Fruit fly (Drosophila melanogaster): ENCODE measurements around the gene daed.
A peak's percentile ranks its signal among the peaks of the same experiment; 100 is the strongest.

Gene daed

dm6 chr2L:2189100-2189499 is 27.0 kb downstream of the daed start (continued):
- TF ChIP-seq dac (GFP tag; optimal IDR thresholded peaks at IDR 0.05) = peak; percentile 51
- peak; percentile 92 for TF ChIP-seq svp (GFP tag)
- TF ChIP-seq Eip93F (GFP tag; optimal IDR thresholded peaks at IDR 0.05) = peak; percentile 35
- TF ChIP-seq fd85E (GFP tag; optimal IDR thresholded peaks at IDR 0.05) = no peak
- TF ChIP-seq CG1621 (tag; optimal IDR thresholded peaks at IDR 0.05) = peak; percentile 37
- TF ChIP-seq topi (GFP tag; optimal IDR thresholded peaks at IDR 0.05) = peak; percentile 88
- peak; percentile 42 for TF ChIP-seq CG4318 (GFP tag; optimal IDR thresholded peaks at IDR 0.05)
- peak; percentile 89 for TF ChIP-seq Hr39 (GFP tag; optimal IDR thresholded peaks at IDR 0.05)

dm6 chr2L:2187411-2187810 is 28.7 kb downstream of the daed start:
- TF ChIP-seq Eip78C (GFP tag) (no peak), svp (GFP tag) (no peak), CG31627 (GFP tag; optimal IDR thresholded peaks at IDR 0.05) (no peak), CG11762 (GFP tag; optimal IDR thresholded peaks at IDR 0.05; ENCODE audit: insufficient read depth) (no peak), achi (GFP tag; optimal IDR thresholded peaks at IDR 0.05) (no peak), CG1621 (tag; optimal IDR thresholded peaks at IDR 0.05) (no peak), CG4318 (GFP tag; optimal IDR thresholded peaks at IDR 0.05) (no peak), CG3919 (GFP tag; optimal IDR thresholded peaks at IDR 0.05) (no peak), fkh (GFP tag; optimal IDR thresholded peaks at IDR 0.05) (no peak), CG34406 (GFP tag; optimal IDR thresholded peaks at IDR 0.05) (no peak), acj6 (GFP tag; optimal IDR thresholded peaks at IDR 0.05) (no peak), CG8119 (GFP tag; IDR thresholded peaks at IDR 0.05) (no peak), CG6854 (GFP tag; optimal IDR thresholded peaks at IDR 0.05) (no peak)

dm6 chr2L:2185373-2185772 is 30.7 kb downstream of the daed start:
- TF ChIP-seq svp (GFP tag) (peak; percentile 62), CG7368 (GFP tag; optimal IDR thresholded peaks at IDR 0.05) (peak; percentile 8), Lpt (GFP tag; optimal IDR thresholded peaks at IDR 0.05) (no peak), salr (GFP tag; optimal IDR thresholded peaks at IDR 0.05) (no peak), CG6808 (GFP tag; optimal IDR thresholded peaks at IDR 0.05) (no peak), CG3919 (GFP tag; optimal IDR thresholded peaks at IDR 0.05) (peak; percentile 40), CG31627 (GFP tag; optimal IDR thresholded peaks at IDR 0.05) (peak; percentile 14), CG34406 (GFP tag; optimal IDR thresholded peaks at IDR 0.05) (peak; percentile 53), CG6854 (GFP tag; optimal IDR thresholded peaks at IDR 0.05) (no peak), CG3032 (tag; optimal IDR thresholded peaks at IDR 0.05) (no peak), CG9139 (GFP tag; optimal IDR thresholded peaks at IDR 0.05) (no peak), CG32006 (GFP tag; optimal IDR thresholded peaks at IDR 0.05) (peak; percentile 87), fd85E (GFP tag; optimal IDR thresholded peaks at IDR 0.05) (no peak), CG6163 (GFP tag; IDR thresholded peaks at IDR 0.05) (0 out of 3 replicates have a peak, but pooled peaks have one; percentile 27), acj6 (GFP tag; optimal IDR thresholded peaks at IDR 0.05) (peak; percentile 29), CG1621 (tag; optimal IDR thresholded peaks at IDR 0.05) (no peak), lz (GFP tag; optimal IDR thresholded peaks at IDR 0.05) (peak; percentile 36), spab (GFP tag; optimal IDR thresholded peaks at IDR 0.05) (no peak), Ets21C (GFP tag; optimal IDR thresholded peaks at IDR 0.05) (peak; percentile 6), CG8119 (GFP tag; IDR thresholded peaks at IDR 0.05) (peak; percentile 69), ss (GFP tag; optimal IDR thresholded peaks at IDR 0.05) (no peak), Sox15 (GFP tag; optimal IDR thresholded peaks at IDR 0.05) (no peak), CG10631 (GFP tag; optimal IDR thresholded peaks at IDR 0.05) (peak; percentile 47), Eip75B (GFP tag; optimal IDR thresholded peaks at IDR 0.05) (peak; percentile 39), Hr39 (GFP tag; optimal IDR thresholded peaks at IDR 0.05) (peak; percentile 19), fkh (GFP tag; optimal IDR thresholded peaks at IDR 0.05) (no peak), Sox14 (GFP tag; optimal IDR thresholded peaks at IDR 0.05) (peak; percentile 42), Eip93F (GFP tag; optimal IDR thresholded peaks at IDR 0.05) (no peak), Blimp-1 (GFP tag; optimal IDR thresholded peaks at IDR 0.05) (no peak), achi (GFP tag; optimal IDR thresholded peaks at IDR 0.05) (peak; percentile 57), CG10669 (GFP tag; optimal IDR thresholded peaks at IDR 0.05) (no peak), Eip78C (GFP tag) (peak; percentile 87), CG16779 (tag; optimal IDR thresholded peaks at IDR 0.05) (no peak), Sox102F (GFP tag; optimal IDR thresholded peaks at IDR 0.05) (peak; percentile 20), CG6276 (GFP tag; optimal IDR thresholded peaks at IDR 0.05) (peak; percentile 66), CG8632 (GFP tag; optimal IDR thresholded peaks at IDR 0.05) (peak; percentile 42), net (GFP tag; optimal IDR thresholded peaks at IDR 0.05) (no peak), OdsH (GFP tag; optimal IDR thresholded peaks at IDR 0.05) (peak; percentile 64), CG4318 (GFP tag; optimal IDR thresholded peaks at IDR 0.05) (peak; percentile 67), dac (GFP tag; optimal IDR thresholded peaks at IDR 0.05) (peak; percentile 47), CG6792 (GFP tag; optimal IDR thresholded peaks at IDR 0.05) (peak; percentile 54), topi (GFP tag; optimal IDR thresholded peaks at IDR 0.05) (peak; percentile 29), dsx (GFP tag; optimal IDR thresholded peaks at IDR 0.05; ENCODE audit: poor library complexity, severe bottlenecking) (no peak)
